Fruit fly (Drosophila melanogaster) whole organism, embryonic: Measurements from ENCODE around the gene CG12075.

Source experiments
- Atf-2 ChIP-seq: fragments of 200-800 bp; sonication (Bioruptor generic); optimal IDR thresholded peaks from 2 replicates; lab custom pipeline; 2016; ENCODE audit warnings: missing biosample characterization, missing genetic modification characterization
- Bteb2 ChIP-seq: fragments of 200-800 bp; sonication (Bioruptor generic); optimal IDR thresholded peaks from 2 replicates; lab custom pipeline; 2016; ENCODE audit warnings: missing biosample characterization, missing genetic modification characterization
- CG10366 ChIP-seq: fragments of 200-800 bp; sonication (Bioruptor generic); IDR thresholded peaks from 2 replicates; pipeline ENCODE4 v1.3.6; 2022; ENCODE audit warnings: missing biosample characterization, missing genetic modification characterization
- CG12071 ChIP-seq: fragments of 200-800 bp; sonication (Bioruptor generic); optimal IDR thresholded peaks from 3 replicates; lab custom pipeline; 2018; ENCODE audit warnings: missing biosample characterization, mild to moderate bottlenecking, missing genetic modification characterization
- CG12659 ChIP-seq: fragments of 200-800 bp; sonication (Bioruptor generic); optimal IDR thresholded peaks from 3 replicates; lab custom pipeline; 2017; ENCODE audit warnings: mild to moderate bottlenecking, missing biosample characterization, missing genetic modification reagents, missing genetic modification characterization
- CG13287 ChIP-seq: fragments of 200-800 bp; sonication (Bioruptor generic); IDR thresholded peaks from 2 replicates; pipeline ENCODE4 v1.3.6; 2022; ENCODE audit warnings: missing biosample characterization, missing genetic modification characterization; ENCODE audit not compliant: partially characterized antibody
- CG13296 ChIP-seq: fragments of 200-800 bp; sonication (Bioruptor generic); optimal IDR thresholded peaks from 3 replicates; lab custom pipeline; 2018; ENCODE audit warnings: missing biosample characterization, mild to moderate bottlenecking, missing genetic modification characterization
- CG14050 ChIP-seq: fragments of 200-800 bp; sonication (Bioruptor generic); IDR thresholded peaks from 3 replicates; pipeline ENCODE4 v1.3.6; 2022; ENCODE audit warnings: missing biosample characterization, missing genetic modification characterization
- CG14441 ChIP-seq: fragments of 200-800 bp; sonication (Bioruptor generic); IDR thresholded peaks from 2 replicates; pipeline ENCODE4 v1.3.6; 2022; ENCODE audit warnings: missing biosample characterization, missing genetic modification characterization
- CG14667 ChIP-seq: fragments of 200-800 bp; sonication (Bioruptor generic); IDR thresholded peaks from 2 replicates; pipeline ENCODE4 v1.3.6; 2022; ENCODE audit warnings: missing biosample characterization, missing genetic modification characterization
- CG14710 ChIP-seq: fragments of 200-800 bp; sonication (Bioruptor generic); optimal IDR thresholded peaks from 3 replicates; lab custom pipeline; 2019; ENCODE audit warnings: missing biosample characterization, mild to moderate bottlenecking, missing genetic modification characterization, moderate library complexity
- CG15011 ChIP-seq: fragments of 200-800 bp; sonication (Bioruptor generic); optimal IDR thresholded peaks from 3 replicates; lab custom pipeline; 2018; ENCODE audit warnings: missing biosample characterization, mild to moderate bottlenecking, missing genetic modification characterization
- CG17568 ChIP-seq: fragments of 200-800 bp; sonication (Bioruptor generic); optimal IDR thresholded peaks from 2 replicates; lab custom pipeline; 2018; ENCODE audit warnings: missing biosample characterization, mild to moderate bottlenecking, missing genetic modification characterization, moderate library complexity
- CG18011 ChIP-seq: fragments of 200-800 bp; sonication (Bioruptor generic); optimal IDR thresholded peaks from 2 replicates; lab custom pipeline; 2017; ENCODE audit warnings: missing biosample characterization, missing genetic modification characterization, mild to moderate bottlenecking, moderate library complexity, missing genotype
- CG2712 ChIP-seq: fragments of 200-800 bp; optimal IDR thresholded peaks from 3 replicates; lab custom pipeline; 2019; ENCODE audit warnings: missing biosample characterization, mild to moderate bottlenecking, missing genetic modification characterization, moderate library complexity
- CG3065 ChIP-seq: fragments of 200-800 bp; sonication (Bioruptor generic); optimal IDR thresholded peaks from 2 replicates; lab custom pipeline; 2016; ENCODE audit warnings: missing biosample characterization, missing genetic modification characterization
- CG34376 ChIP-seq: fragments of 200-800 bp; sonication (Bioruptor generic); optimal IDR thresholded peaks from 2 replicates; lab custom pipeline; 2018; ENCODE audit warnings: missing biosample characterization, mild to moderate bottlenecking, missing genetic modification characterization
- CG5245 ChIP-seq: fragments of 200-800 bp; sonication (Bioruptor generic); optimal IDR thresholded peaks from 3 replicates; lab custom pipeline; 2016; ENCODE audit warnings: missing biosample characterization, missing genetic modification characterization
- CG6254 ChIP-seq: fragments of 200-800 bp; sonication (Bioruptor generic); optimal IDR thresholded peaks from 3 replicates; lab custom pipeline; 2017; ENCODE audit warnings: mild to moderate bottlenecking, missing biosample characterization, missing genetic modification reagents, missing genetic modification characterization
- CG8089 ChIP-seq: fragments of 200-800 bp; sonication (Bioruptor generic); optimal IDR thresholded peaks from 3 replicates; lab custom pipeline; 2016; ENCODE audit warnings: missing biosample characterization, missing genetic modification characterization
- CG8290 ChIP-seq, 3 experiments: fragments of 200-800 bp; sonication (Bioruptor generic); optimal IDR thresholded peaks; 2 replicates each; lab custom pipeline; 2016 to 2019; ENCODE audit warnings: missing biosample characterization in 3 of 3, missing genetic modification characterization in 3 of 3, mild to moderate bottlenecking in 2 of 3, moderate library complexity in 1 of 3
- CG9215 ChIP-seq: fragments of 200-800 bp; sonication (Bioruptor generic); IDR thresholded peaks from 2 replicates; pipeline ENCODE4 v1.3.6; 2022; ENCODE audit warnings: missing biosample characterization, missing genetic modification characterization
- CG9797 ChIP-seq: fragments of 200-800 bp; sonication (Bioruptor generic); optimal IDR thresholded peaks from 3 replicates; lab custom pipeline; 2018; ENCODE audit warnings: missing biosample characterization, mild to moderate bottlenecking, missing genetic modification characterization
- Camta ChIP-seq: fragments of 200-800 bp; sonication (Bioruptor generic); optimal IDR thresholded peaks from 2 replicates; lab custom pipeline; 2016; ENCODE audit warnings: missing biosample characterization, missing genetic modification characterization
- CoRest ChIP-seq: fragments of 200-800 bp; sonication (Bioruptor generic); optimal IDR thresholded peaks from 3 replicates; lab custom pipeline; 2018; ENCODE audit warnings: missing biosample characterization, mild to moderate bottlenecking, missing genetic modification characterization, moderate library complexity
- D19B ChIP-seq: fragments of 200-800 bp; sonication (Bioruptor generic); optimal IDR thresholded peaks from 2 replicates; lab custom pipeline; 2017; ENCODE audit warnings: missing biosample characterization, mild to moderate bottlenecking, missing genetic modification characterization
- Eip74EF ChIP-seq, 2 experiments: fragments of 200-800 bp in 1 of 2; fragments of >200 bp in 1 of 2; sonication (Bioruptor generic) in 1 of 2; optimal IDR thresholded peaks; 2 replicates each; lab custom pipeline; 2017 to 2019; ENCODE audit warnings: missing biosample characterization in 2 of 2, missing genetic modification characterization in 2 of 2, mild to moderate bottlenecking in 1 of 2, moderate library complexity in 1 of 2
- Gug ChIP-seq: fragments of 200-800 bp; sonication (Bioruptor generic); IDR thresholded peaks from 4 replicates; pipeline ENCODE4 v1.3.6; 2022; ENCODE audit warnings: missing biosample characterization, missing genetic modification characterization
- HHEX ChIP-seq: fragments of 200-800 bp; sonication (Bioruptor generic); optimal IDR thresholded peaks from 3 replicates; lab custom pipeline; 2017; ENCODE audit warnings: missing biosample characterization, mild to moderate bottlenecking, missing genetic modification characterization, missing genetic modification reagents
- HLH4C ChIP-seq: fragments of 200-800 bp; sonication (Bioruptor generic); IDR thresholded peaks from 3 replicates; pipeline ENCODE4 v1.3.6; 2022; ENCODE audit warnings: missing biosample characterization, missing genetic modification characterization; ENCODE audit not compliant: partially characterized antibody
- Lim3 ChIP-seq: fragments of 200-800 bp; sonication (Bioruptor generic); IDR thresholded peaks from 2 replicates; pipeline ENCODE4 v1.3.6; 2022; ENCODE audit warnings: missing biosample characterization, missing genetic modification characterization
- Lpt ChIP-seq: fragments of >200 bp; optimal IDR thresholded peaks from 2 replicates; lab custom pipeline; 2018; ENCODE audit warnings: missing biosample characterization, missing genetic modification characterization
- Med ChIP-seq: fragments of 200-800 bp; sonication (Bioruptor generic); peaks from one replicate; lab custom pipeline; 2016; ENCODE audit warnings: missing biosample characterization, missing genetic modification characterization, mild to moderate bottlenecking, inconsistent platforms, moderate library complexity
- Meics ChIP-seq: fragments of 200-800 bp; sonication (Bioruptor generic); optimal IDR thresholded peaks from 2 replicates; lab custom pipeline; 2017; ENCODE audit warnings: missing biosample characterization, mild to moderate bottlenecking, missing genetic modification characterization
- Rfx ChIP-seq: fragments of 200-800 bp; sonication (Bioruptor generic); IDR thresholded peaks from 2 replicates; pipeline ENCODE4 v1.3.6; 2022; ENCODE audit warnings: missing biosample characterization, missing genetic modification characterization
- Sox102F ChIP-seq: fragments of 200-800 bp; sonication (Bioruptor generic); optimal IDR thresholded peaks from 2 replicates; lab custom pipeline; 2018; ENCODE audit warnings: missing biosample characterization, mild to moderate bottlenecking, missing genetic modification characterization, moderate library complexity
- Trl ChIP-seq, 3 experiments: fragments of >200 bp in 2 of 3; fragments of 200-800 bp in 1 of 3; sonication (Bioruptor generic) in 1 of 3; optimal IDR thresholded peaks; 2 replicates in 1 of 3; 3 replicates in 2 of 3; lab custom pipeline; 2016 to 2017; ENCODE audit warnings: missing biosample characterization in 1 of 3, missing genetic modification characterization in 1 of 3
- Xrp1 ChIP-seq: fragments of 200-800 bp; sonication (Bioruptor generic); IDR thresholded peaks from 2 replicates; pipeline ENCODE4 v1.3.6; 2022; ENCODE audit warnings: missing biosample characterization, missing genetic modification characterization
- ap ChIP-seq: fragments of 200-800 bp; sonication (Bioruptor generic); IDR thresholded peaks from 2 replicates; pipeline ENCODE4 v1.3.6; 2022; ENCODE audit warnings: missing biosample characterization, missing genetic modification characterization
- bab2 ChIP-seq: fragments of 200-800 bp; sonication (Bioruptor generic); optimal IDR thresholded peaks from 2 replicates; lab custom pipeline; 2016; ENCODE audit warnings: missing biosample characterization, missing genetic modification characterization
- chn ChIP-seq: fragments of 200-800 bp; sonication (Bioruptor generic); optimal IDR thresholded peaks from 2 replicates; lab custom pipeline; 2016; ENCODE audit warnings: missing biosample characterization, missing genetic modification characterization
- croc ChIP-seq: fragments of 200-800 bp; sonication (Bioruptor generic); conservative IDR thresholded peaks from 3 replicates; pipeline ENCODE4 v1.3.6; 2022; ENCODE audit warnings: missing biosample characterization, missing genetic modification characterization
- gce ChIP-seq: fragments of 200-800 bp; sonication (Bioruptor generic); IDR thresholded peaks from 3 replicates; pipeline ENCODE4 v1.3.6; 2022; ENCODE audit warnings: missing biosample characterization, missing genetic modification characterization
- her ChIP-seq: fragments of 200-800 bp; sonication (Bioruptor generic); optimal IDR thresholded peaks from 2 replicates; lab custom pipeline; 2016; ENCODE audit warnings: missing biosample characterization, missing genetic modification characterization
- jigr1 ChIP-seq: fragments of 200-800 bp; sonication (Bioruptor generic); IDR thresholded peaks from 3 replicates; pipeline ENCODE4 v1.3.6; 2022; ENCODE audit warnings: missing biosample characterization, missing genetic modification characterization
- lbe ChIP-seq: fragments of 200-800 bp; sonication (Bioruptor generic); optimal IDR thresholded peaks from 2 replicates; lab custom pipeline; 2016; ENCODE audit warnings: missing biosample characterization, mild to moderate bottlenecking, missing genetic modification characterization
- nom ChIP-seq: fragments of 200-800 bp; sonication (Bioruptor generic); optimal IDR thresholded peaks from 2 replicates; lab custom pipeline; 2017; ENCODE audit warnings: missing biosample characterization, missing genetic modification characterization, mild to moderate bottlenecking, moderate library complexity, missing genetic modification reagents
- toy ChIP-seq: fragments of 200-800 bp; sonication (Bioruptor generic); IDR thresholded peaks from 2 replicates; pipeline ENCODE4 v1.3.6; 2022; ENCODE audit warnings: missing biosample characterization, missing genetic modification characterization
- vvl ChIP-seq: fragments of 200-800 bp; sonication (Bioruptor generic); IDR thresholded peaks from 2 replicates; pipeline ENCODE4 v1.3.6; 2022; ENCODE audit warnings: missing biosample characterization, missing genetic modification characterization

Gene CG12075

DNA sequence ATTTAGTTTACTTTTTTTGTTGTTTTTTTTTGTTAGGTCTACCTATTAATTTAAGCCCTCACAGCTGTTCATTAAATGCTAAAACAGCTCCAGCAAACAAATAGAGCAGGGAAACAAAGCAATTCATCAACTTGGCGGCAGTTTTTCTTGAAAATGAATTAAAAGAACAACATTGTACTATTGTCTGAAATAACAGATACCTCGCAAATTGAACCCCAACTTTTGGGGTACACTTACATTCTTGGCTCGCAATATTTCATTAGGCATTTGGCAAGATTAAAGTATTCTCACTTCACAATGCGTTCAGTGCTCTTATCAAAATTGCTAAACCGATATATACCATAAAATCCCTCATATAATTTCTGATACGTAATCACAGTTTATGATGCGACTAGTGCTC is 45.3 kb downstream of the CG12075 start:
- TF ChIP-seq chn (GFP tag; lab: Kevin White, UChicago) (no peak), Med (GFP tag; lab: Kevin White, UChicago) (no peak), CG8290 (GFP tag; optimal IDR thresholded peaks at IDR 0.05; lab: Kevin White, UChicago) (no peak), CG8290 (tag; optimal IDR thresholded peaks at IDR 0.05; lab: Kevin White, UChicago) (peak in 1 of 2 experiments; percentile 2), CG2712 (tag; lab: Kevin White, UChicago) (no peak), CG3065 (GFP tag; lab: Kevin White, UChicago) (no peak), CG34376 (GFP tag; lab: Kevin White, UChicago) (peak; percentile 3), CG6254 (GFP tag; lab: Kevin White, UChicago) (no peak), CG12659 (GFP tag; lab: Kevin White, UChicago) (no peak), D19B (GFP tag; lab: Kevin White, UChicago) (peak; percentile 62), HLH4C (peak; percentile 53; the same call in 2 of the 3 replicates), Sox102F (GFP tag; lab: Kevin White, UChicago) (no peak), Rfx (GFP tag; lab: Robert Waterston, UW) (0 out of 2 replicates have a peak, but pooled peaks have one; percentile 16)

- TF ChIP-seq toy, result no peak
- TF ChIP-seq Lim3 (GFP tag; lab: Robert Waterston, UW), result no peak
- TF ChIP-seq Meics, result peak; percentile 7
- no peak for TF ChIP-seq CG9797 (GFP tag; lab: Kevin White, UChicago)
- no peak for TF ChIP-seq Trl (optimal IDR thresholded peaks at IDR 0.05; lab: Kevin White, UChicago)
- TF ChIP-seq Trl (GFP tag; optimal IDR thresholded peaks at IDR 0.05; lab: Kevin White, UChicago), result no peak
- peak; percentile 43 for TF ChIP-seq bab2
- no peak for TF ChIP-seq croc
- no peak for TF ChIP-seq Lpt (GFP tag; lab: Kevin White, UChicago)
- TF ChIP-seq CG10366 (GFP tag; lab: Robert Waterston, UW), result peak; percentile 14; the same call in 1 of the 2 replicates
- 0 out of 2 replicates have a peak, but pooled peaks have one; percentile 11 for TF ChIP-seq Xrp1 (GFP tag; lab: Robert Waterston, UW)
- peak; percentile 39 for TF ChIP-seq CG14441
- no peak for TF ChIP-seq CG14710 (tag; lab: Kevin White, UChicago)
- no peak for TF ChIP-seq Atf-2 (GFP tag; lab: Kevin White, UChicago)
- TF ChIP-seq Camta (GFP tag; lab: Kevin White, UChicago), result no peak
- no peak for TF ChIP-seq nom
- no peak for TF ChIP-seq ap (GFP tag; lab: Robert Waterston, UW)
- TF ChIP-seq CG5245 (GFP tag; lab: Kevin White, UChicago), result no peak
- TF ChIP-seq CG9215 (GFP tag; lab: Robert Waterston, UW), result no peak
- no peak for TF ChIP-seq CG14667
- TF ChIP-seq CG18011 (GFP tag; lab: Kevin White, UChicago), result no peak
- no peak for TF ChIP-seq vvl (GFP tag; lab: Robert Waterston, UW)
- peak; percentile 30; the same call in 1 of the 4 replicates for TF ChIP-seq Gug (GFP tag; lab: Robert Waterston, UW)
- TF ChIP-seq CG12071 (GFP tag; lab: Kevin White, UChicago), result no peak
- no peak for TF ChIP-seq jigr1 (GFP tag; lab: Robert Waterston, UW)
- no peak for TF ChIP-seq HHEX
- TF ChIP-seq CG14050 (GFP tag; lab: Robert Waterston, UW), result no peak
- no peak for TF ChIP-seq CG8089 (GFP tag; lab: Kevin White, UChicago)
- no peak for TF ChIP-seq CG15011 (GFP tag; lab: Kevin White, UChicago)
- no peak for TF ChIP-seq CG13287 (GFP tag; lab: Robert Waterston, UW)
- no peak for TF ChIP-seq gce
- no peak for TF ChIP-seq Bteb2 (GFP tag; lab: Kevin White, UChicago)
- TF ChIP-seq CG13296 (GFP tag; lab: Kevin White, UChicago), result no peak
- no peak for TF ChIP-seq CoRest (tag; lab: Kevin White, UChicago)
- TF ChIP-seq her (GFP tag; lab: Kevin White, UChicago), result no peak
- no peak for TF ChIP-seq lbe (GFP tag; lab: Kevin White, UChicago)
- TF ChIP-seq Eip74EF (GFP tag; optimal IDR thresholded peaks at IDR 0.05; lab: Kevin White, UChicago), result no peak
- TF ChIP-seq CG17568, result no peak
Measured at dm6 chrX:8883954-8884353, 45.8 kb downstream of the CG12075 start.
